Worm (Caenorhabditis elegans) whole organism, mixed stage, embryonic: ENCODE results near the gene R148.7.

Experiments used
- ceh-39 ChIP-seq: fragments of 150-350 bp; optimal IDR thresholded peaks from 2 replicates; lab custom pipeline; 2014; ENCODE audit warnings: missing biosample characterization, missing genetic modification characterization
- ces-1 ChIP-seq: fragments of 150-350 bp; optimal IDR thresholded peaks from 2 replicates; lab custom pipeline; 2014; ENCODE audit warnings: missing biosample characterization, missing genetic modification reagents, missing genetic modification characterization
- nhr-28 ChIP-seq: fragments of 150-350 bp; optimal IDR thresholded peaks from 2 replicates; lab custom pipeline; 2014; ENCODE audit warnings: missing biosample characterization, missing genetic modification characterization
- tbx-8 ChIP-seq: fragments of 200-800 bp; sonication (Bioruptor generic); optimal IDR thresholded peaks from 2 replicates; lab custom pipeline; 2018; ENCODE audit warnings: mild to moderate bottlenecking, missing genetic modification characterization, moderate library complexity, missing compliant biosample characterization

ce11 chrIII:3200563-3200962, 2.4 kb upstream of the R148.7 start:
- TF ChIP-seq nhr-28 (tag; lab: Kevin White, UChicago) = no peak
- TF ChIP-seq ces-1 (GFP tag; lab: Kevin White, UChicago) = no peak
- TF ChIP-seq ceh-39 = no peak
- TF ChIP-seq tbx-8 (GFP tag; lab: Kevin White, UChicago) = no peak
